Worm (Caenorhabditis elegans): ENCODE measurements around the gene nphp-1.
A peak's percentile ranks its signal among the peaks of the same experiment; 100 is the strongest.

Gene nphp-1

DNA sequence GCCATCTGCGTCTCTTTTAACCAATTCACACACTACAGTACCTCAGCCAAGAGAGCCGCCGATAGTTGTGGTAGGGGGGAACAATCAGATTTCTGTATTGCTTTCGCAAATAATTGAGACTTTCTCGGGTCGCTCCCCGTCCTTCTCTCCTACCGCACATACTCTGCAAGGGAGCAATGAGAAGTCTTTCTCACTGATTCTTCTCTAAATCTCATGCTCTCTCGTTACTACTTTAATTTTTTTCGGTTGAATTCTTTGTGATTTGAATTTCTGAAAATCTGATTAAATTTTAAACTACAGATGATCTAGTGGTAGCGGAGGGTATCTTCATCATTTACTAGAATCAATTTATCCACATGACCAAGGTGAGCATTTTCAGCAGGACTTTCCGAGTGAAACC lies 23.2 kb upstream of the nphp-1 start, which contains the start of gene ptb-1:
ptb-1 (plus strand) TSS at position 301 of the 400 bp plus-strand sequence.
- TF ChIP-seq B0310.2 (tag; optimal IDR thresholded peaks at IDR 0.05) (no peak), hnd-1 (tag; optimal IDR thresholded peaks at IDR 0.05) (no peak), aly-1 (tag; optimal IDR thresholded peaks at IDR 0.05) (no peak), pes-1 (GFP tag; IDR thresholded peaks at IDR 0.05) (no peak), sea-1 (GFP tag; conservative IDR thresholded peaks at IDR 0.05) (no peak), F13C5.2 (tag; optimal IDR thresholded peaks at IDR 0.05) (no peak), hmg-4 (GFP tag; optimal IDR thresholded peaks at IDR 0.05) (no peak), tbx-11 (GFP tag; IDR thresholded peaks at IDR 0.05) (no peak), ceh-36 (tag; optimal IDR thresholded peaks at IDR 0.05) (no peak), ama-1 (optimal IDR thresholded peaks at IDR 0.05) (no peak), tbx-37 (GFP tag; conservative IDR thresholded peaks at IDR 0.05) (no peak), ceh-13 (GFP tag; optimal IDR thresholded peaks at IDR 0.05) (no peak), scrt-1 (GFP tag; IDR thresholded peaks at IDR 0.05) (no peak), hmbx-1 (tag; optimal IDR thresholded peaks at IDR 0.05) (no peak), tra-4 (tag; optimal IDR thresholded peaks at IDR 0.05) (no peak)

- TF ChIP-seq ama-1 (optimal IDR thresholded peaks at IDR 0.05): no peak
- no peak for TF ChIP-seq sea-1 (GFP tag; conservative IDR thresholded peaks at IDR 0.05)
- TF ChIP-seq aly-1 (tag; optimal IDR thresholded peaks at IDR 0.05): no peak
- TF ChIP-seq scrt-1 (GFP tag; IDR thresholded peaks at IDR 0.05): no peak
- no peak for TF ChIP-seq tbx-37 (GFP tag; conservative IDR thresholded peaks at IDR 0.05)
- TF ChIP-seq hnd-1 (tag; optimal IDR thresholded peaks at IDR 0.05): no peak
- TF ChIP-seq F13C5.2 (tag; optimal IDR thresholded peaks at IDR 0.05): no peak
- no peak for TF ChIP-seq tbx-11 (GFP tag; IDR thresholded peaks at IDR 0.05)
- TF ChIP-seq pes-1 (GFP tag; IDR thresholded peaks at IDR 0.05): no peak
- no peak for TF ChIP-seq ets-7 (tag; optimal IDR thresholded peaks at IDR 0.05)
- TF ChIP-seq flt-1 (GFP tag; IDR thresholded peaks at IDR 0.05): no peak
- no peak for TF ChIP-seq B0310.2 (tag; optimal IDR thresholded peaks at IDR 0.05)
- TF ChIP-seq ceh-36 (tag; optimal IDR thresholded peaks at IDR 0.05): no peak
- no peak for TF ChIP-seq hmbx-1 (tag; optimal IDR thresholded peaks at IDR 0.05)
- no peak for TF ChIP-seq tra-4 (tag; optimal IDR thresholded peaks at IDR 0.05)
- TF ChIP-seq ceh-13 (GFP tag; optimal IDR thresholded peaks at IDR 0.05): no peak
- TF ChIP-seq hmg-4 (GFP tag; optimal IDR thresholded peaks at IDR 0.05): no peak
Measured at ce11 chrII:10665031-10665430, 13.0 kb upstream of the nphp-1 start, which contains the start of gene D2089.3. D2089.3 (minus strand) TSS chrII:10665131.

DNA sequence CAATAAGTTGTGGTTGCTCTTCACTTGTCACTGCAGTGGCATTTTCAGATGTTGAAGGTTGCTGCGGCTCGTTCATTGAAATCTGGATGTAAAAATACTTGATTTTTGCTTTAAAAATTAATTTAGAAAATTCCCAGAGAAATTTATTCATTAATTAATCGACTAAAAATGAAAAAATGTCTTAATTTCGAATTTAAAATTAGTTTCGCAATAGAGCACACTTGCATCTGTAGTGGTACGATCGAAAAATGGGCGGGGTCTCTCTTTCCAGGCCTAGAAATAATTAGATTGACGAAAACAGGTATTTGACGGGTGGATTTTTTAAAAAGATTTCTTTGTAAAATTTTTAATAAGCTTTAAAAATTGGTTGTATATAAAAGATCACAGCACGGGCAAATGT lies 10.6 kb upstream of the nphp-1 start, which contains the start of gene D2089.8:
D2089.8 (minus strand) TSS at position 84 of the 400 bp plus-strand sequence.
- TF ChIP-seq flt-1 (GFP tag; IDR thresholded peaks at IDR 0.05): no peak
- TF ChIP-seq F13C5.2 (tag; optimal IDR thresholded peaks at IDR 0.05): no peak
- no peak for TF ChIP-seq scrt-1 (GFP tag; IDR thresholded peaks at IDR 0.05)
- TF ChIP-seq tbx-11 (GFP tag; IDR thresholded peaks at IDR 0.05): no peak
- TF ChIP-seq aly-1 (tag; optimal IDR thresholded peaks at IDR 0.05): no peak
- TF ChIP-seq pes-1 (GFP tag; IDR thresholded peaks at IDR 0.05): no peak
- no peak for TF ChIP-seq tra-4 (tag; optimal IDR thresholded peaks at IDR 0.05)
- TF ChIP-seq ama-1 (optimal IDR thresholded peaks at IDR 0.05): no peak
- TF ChIP-seq ets-7 (tag; optimal IDR thresholded peaks at IDR 0.05): no peak
- no peak for TF ChIP-seq tbx-37 (GFP tag; conservative IDR thresholded peaks at IDR 0.05)
- no peak for TF ChIP-seq hmg-4 (GFP tag; optimal IDR thresholded peaks at IDR 0.05)

- TF ChIP-seq tra-4 (tag; optimal IDR thresholded peaks at IDR 0.05): no peak
- no peak for TF ChIP-seq F13C5.2 (tag; optimal IDR thresholded peaks at IDR 0.05)
- no peak for TF ChIP-seq tbx-11 (GFP tag; IDR thresholded peaks at IDR 0.05)
- TF ChIP-seq ama-1 (optimal IDR thresholded peaks at IDR 0.05): peak; percentile 61
Measured at ce11 chrII:10662279-10662678, 10.2 kb upstream of the nphp-1 start.

- TF ChIP-seq ets-7 (tag; optimal IDR thresholded peaks at IDR 0.05) (no peak), B0310.2 (tag; optimal IDR thresholded peaks at IDR 0.05) (no peak), pes-1 (GFP tag; IDR thresholded peaks at IDR 0.05) (no peak), tra-4 (tag; optimal IDR thresholded peaks at IDR 0.05) (no peak), ceh-36 (tag; optimal IDR thresholded peaks at IDR 0.05) (no peak), F13C5.2 (tag; optimal IDR thresholded peaks at IDR 0.05) (no peak), hnd-1 (tag; optimal IDR thresholded peaks at IDR 0.05) (no peak)
Measured at ce11 chrII:10661448-10662064, 9.5 kb upstream of the nphp-1 start.

DNA sequence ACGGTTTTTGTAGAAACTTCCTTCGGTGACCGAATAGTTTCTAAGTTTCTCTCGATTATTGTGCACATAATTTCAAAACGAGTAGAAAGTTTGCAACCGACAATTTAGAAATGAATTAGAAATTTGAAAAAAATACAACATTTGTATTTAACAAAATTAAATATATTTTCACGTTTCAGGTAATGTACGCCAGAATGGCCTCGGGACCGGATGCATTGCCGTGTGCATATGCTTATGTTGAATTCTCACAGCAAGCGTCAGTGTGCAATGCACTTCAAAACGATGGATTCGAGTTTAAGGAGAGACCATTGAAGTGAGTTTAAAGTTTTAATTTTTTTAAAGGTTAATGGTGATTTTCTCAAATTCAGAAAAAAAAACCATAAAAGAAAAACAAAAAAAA lies 8.8 kb upstream of the nphp-1 start, which contains the start of gene marc-2:
marc-2 (minus strand) TSS at position 101 of the 400 bp plus-strand sequence.
- TF ChIP-seq aly-1 (tag; optimal IDR thresholded peaks at IDR 0.05): no peak
- no peak for TF ChIP-seq hmg-4 (GFP tag; optimal IDR thresholded peaks at IDR 0.05)
- no peak for TF ChIP-seq ets-7 (tag; optimal IDR thresholded peaks at IDR 0.05)
- TF ChIP-seq ceh-13 (GFP tag; optimal IDR thresholded peaks at IDR 0.05): no peak
- no peak for TF ChIP-seq flt-1 (GFP tag; IDR thresholded peaks at IDR 0.05)
- no peak for TF ChIP-seq B0310.2 (tag; optimal IDR thresholded peaks at IDR 0.05)
- no peak for TF ChIP-seq tbx-37 (GFP tag; conservative IDR thresholded peaks at IDR 0.05)
- TF ChIP-seq hnd-1 (tag; optimal IDR thresholded peaks at IDR 0.05): no peak
- TF ChIP-seq tra-4 (tag; optimal IDR thresholded peaks at IDR 0.05): no peak

- TF ChIP-seq hnd-1 (tag; optimal IDR thresholded peaks at IDR 0.05) (no peak), scrt-1 (GFP tag; IDR thresholded peaks at IDR 0.05) (no peak), pes-1 (GFP tag; IDR thresholded peaks at IDR 0.05) (no peak), ceh-13 (GFP tag; optimal IDR thresholded peaks at IDR 0.05) (no peak)
Measured at ce11 chrII:10659585-10659984, 7.5 kb upstream of the nphp-1 start.
